Worm (Caenorhabditis elegans) whole organism, young adult: Measurements from ENCODE around the gene clec-64.

Source experiments
- B0261.1 ChIP-seq: sonication (generic microtip); optimal IDR thresholded peaks from 2 replicates; lab custom pipeline; 2016; ENCODE audit warnings: mild to moderate bottlenecking, missing genetic modification characterization, moderate library complexity, missing compliant biosample characterization
- B0336.3 ChIP-seq: fragments of 200-800 bp; sonication (Bioruptor generic); IDR thresholded peaks from 2 replicates; pipeline ENCODE4 v1.3.6; 2022; ENCODE audit warnings: missing genetic modification characterization, missing compliant biosample characterization
- C06A6.2 ChIP-seq: fragments of 200-800 bp; sonication (Bioruptor generic); conservative IDR thresholded peaks from 2 replicates; pipeline ENCODE4 v1.3.6; 2022; ENCODE audit warnings: missing genetic modification characterization, missing compliant biosample characterization
- C17E4.6 ChIP-seq: fragments of 200-800 bp; sonication (Bioruptor generic); IDR thresholded peaks from 2 replicates; pipeline ENCODE4 v1.3.6; 2022; ENCODE audit warnings: missing genetic modification reagents, missing genetic modification characterization, missing compliant biosample characterization
- F10E7.11 ChIP-seq: sonication (generic microtip); optimal IDR thresholded peaks from 2 replicates; lab custom pipeline; 2017; ENCODE audit warnings: mild to moderate bottlenecking, missing genetic modification characterization, moderate library complexity, missing compliant biosample characterization
- F37B4.10 ChIP-seq: fragments of 200-800 bp; sonication (Bioruptor generic); IDR thresholded peaks from 2 replicates; pipeline ENCODE4 v1.3.6; 2022; ENCODE audit warnings: missing genetic modification characterization, missing compliant biosample characterization
- F49E8.2 ChIP-seq: sonication (generic microtip); optimal IDR thresholded peaks from 3 replicates; lab custom pipeline; 2017; ENCODE audit warnings: missing genetic modification characterization, mild to moderate bottlenecking, missing compliant biosample characterization, antibody characterized with exemption, moderate library complexity; ENCODE audit not compliant: insufficient read depth
- F52B5.7 ChIP-seq: sonication (generic microtip); optimal IDR thresholded peaks from 2 replicates; lab custom pipeline; 2016; ENCODE audit warnings: mild to moderate bottlenecking, missing genetic modification characterization, missing compliant biosample characterization
- F57A8.1 ChIP-seq: fragments of 200-800 bp; sonication (Bioruptor generic); optimal IDR thresholded peaks from 2 replicates; lab custom pipeline; 2018; ENCODE audit warnings: mild to moderate bottlenecking, missing genetic modification characterization, moderate library complexity, missing compliant biosample characterization
- Y53F4B.3 ChIP-seq: fragments of 200-800 bp; sonication (Bioruptor generic); IDR thresholded peaks from 2 replicates; pipeline ENCODE4 v1.3.6; 2022; ENCODE audit warnings: missing genetic modification reagents, missing genetic modification characterization, missing compliant biosample characterization
- aptf-3 ChIP-seq: fragments of 200-800 bp; sonication (Bioruptor generic); IDR thresholded peaks from 2 replicates; pipeline ENCODE4 v1.3.6; 2022; ENCODE audit warnings: missing genetic modification characterization, missing compliant biosample characterization
- atf-7 ChIP-seq: sonication (generic microtip); optimal IDR thresholded peaks from 2 replicates; lab custom pipeline; 2017; ENCODE audit warnings: mild to moderate bottlenecking, missing genetic modification characterization, missing compliant biosample characterization
- attf-5 ChIP-seq: fragments of 200-800 bp; sonication (Bioruptor generic); optimal IDR thresholded peaks from 2 replicates; lab custom pipeline; 2018; ENCODE audit warnings: mild to moderate bottlenecking, missing genetic modification characterization, missing compliant biosample characterization
- attf-6 ChIP-seq: fragments of 200-800 bp; sonication (Bioruptor generic); IDR thresholded peaks from 2 replicates; pipeline ENCODE4 v1.3.6; 2022; ENCODE audit warnings: missing genetic modification reagents, missing genetic modification characterization, missing compliant biosample characterization
- bed-1 ChIP-seq: fragments of 200-800 bp; sonication (Bioruptor generic); IDR thresholded peaks from 2 replicates; pipeline ENCODE4 v1.3.6; 2022; ENCODE audit warnings: missing genetic modification reagents, missing genetic modification characterization, missing compliant biosample characterization
- ceh-79 ChIP-seq: sonication (generic microtip); optimal IDR thresholded peaks from 2 replicates; lab custom pipeline; 2017; ENCODE audit warnings: mild to moderate bottlenecking, missing genetic modification characterization, missing compliant biosample characterization
- die-1 ChIP-seq: sonication (generic microtip); optimal IDR thresholded peaks from 2 replicates; lab custom pipeline; 2016; ENCODE audit warnings: missing genotype, mild to moderate bottlenecking, missing genetic modification characterization, missing compliant biosample characterization
- dpff-1 ChIP-seq: sonication (generic microtip); optimal IDR thresholded peaks from 2 replicates; lab custom pipeline; 2017; ENCODE audit warnings: mild to moderate bottlenecking, missing genetic modification characterization, missing compliant biosample characterization
- efl-1 ChIP-seq: fragments of 150-350 bp; optimal IDR thresholded peaks from 2 replicates; lab custom pipeline; 2014; ENCODE audit warnings: missing biosample characterization, missing genetic modification reagents, missing genetic modification characterization
- egl-18 ChIP-seq: fragments of 200-800 bp; sonication (Bioruptor generic); IDR thresholded peaks from 2 replicates; pipeline ENCODE4 v1.3.6; 2022; ENCODE audit warnings: missing genetic modification reagents, missing genetic modification characterization, missing compliant biosample characterization
- egrh-3 ChIP-seq: fragments of 200-800 bp; sonication (Bioruptor generic); IDR thresholded peaks from 2 replicates; pipeline ENCODE4 v1.3.6; 2022; ENCODE audit warnings: missing genetic modification reagents, missing genetic modification characterization, missing compliant biosample characterization
- ets-4 ChIP-seq: fragments of 200-800 bp; sonication (Bioruptor generic); optimal IDR thresholded peaks from 2 replicates; lab custom pipeline; 2018; ENCODE audit warnings: mild to moderate bottlenecking, missing genetic modification characterization, missing compliant biosample characterization
- fkh-3 ChIP-seq: sonication (generic microtip); optimal IDR thresholded peaks from 2 replicates; lab custom pipeline; 2016; ENCODE audit warnings: mild to moderate bottlenecking, missing genetic modification characterization, missing compliant biosample characterization
- hlh-26 ChIP-seq: fragments of 200-800 bp; sonication (Bioruptor generic); conservative IDR thresholded peaks from 2 replicates; pipeline ENCODE4 v1.3.6; 2022; ENCODE audit warnings: missing genetic modification reagents, missing genetic modification characterization, missing compliant biosample characterization
- let-607 ChIP-seq, 2 experiments: fragments of 200-800 bp in 1 of 2; sonication (Bioruptor generic) in 1 of 2; sonication (generic microtip) in 1 of 2; optimal IDR thresholded peaks; 2 replicates each; lab custom pipeline; 2016 to 2018; ENCODE audit warnings: mild to moderate bottlenecking in 2 of 2, missing compliant biosample characterization in 2 of 2, missing genetic modification characterization in 2 of 2, moderate library complexity in 2 of 2, missing genotype in 1 of 2
- lin-26 ChIP-seq: fragments of 200-800 bp; sonication (Bioruptor generic); IDR thresholded peaks from 2 replicates; pipeline ENCODE4 v1.3.6; 2022; ENCODE audit warnings: missing genetic modification reagents, missing genetic modification characterization, missing compliant biosample characterization
- lir-1 ChIP-seq: fragments of 200-800 bp; sonication (Bioruptor generic); conservative IDR thresholded peaks from 2 replicates; pipeline ENCODE4 v1.3.6; 2022; ENCODE audit warnings: missing genetic modification reagents, missing genetic modification characterization, missing compliant biosample characterization
- madf-10 ChIP-seq: sonication (generic microtip); optimal IDR thresholded peaks from 2 replicates; lab custom pipeline; 2016; ENCODE audit warnings: mild to moderate bottlenecking, missing genetic modification characterization, missing compliant biosample characterization
- madf-6 ChIP-seq: fragments of 200-800 bp; sonication (Bioruptor generic); IDR thresholded peaks from 2 replicates; pipeline ENCODE4 v1.3.6; 2022; ENCODE audit warnings: missing genetic modification reagents, missing genetic modification characterization, missing compliant biosample characterization
- mel-28 ChIP-seq: sonication (generic microtip); optimal IDR thresholded peaks from 2 replicates; lab custom pipeline; 2016; ENCODE audit warnings: borderline replicate concordance, mild to moderate bottlenecking, missing genetic modification characterization, missing compliant biosample characterization
- mxl-1 ChIP-seq: sonication (generic microtip); optimal IDR thresholded peaks from 2 replicates; lab custom pipeline; 2016; ENCODE audit warnings: missing genetic modification characterization, missing compliant biosample characterization
- nfya-1 ChIP-seq: sonication (generic microtip); optimal IDR thresholded peaks from 2 replicates; lab custom pipeline; 2017; ENCODE audit warnings: antibody characterized with exemption, missing compliant biosample characterization, missing genetic modification characterization, borderline replicate concordance; ENCODE audit not compliant: insufficient read depth
- nfya-2 ChIP-seq: fragments of 200-800 bp; sonication (Bioruptor generic); IDR thresholded peaks from 2 replicates; pipeline ENCODE4 v1.3.6; 2022; ENCODE audit warnings: missing genetic modification reagents, missing genetic modification characterization, missing compliant biosample characterization
- nfyb-1 ChIP-seq: fragments of 200-800 bp; sonication (Bioruptor generic); IDR thresholded peaks from 2 replicates; pipeline ENCODE4 v1.3.6; 2022; ENCODE audit warnings: missing genetic modification reagents, missing genetic modification characterization, missing compliant biosample characterization
- nhr-80 ChIP-seq: sonication (generic microtip); optimal IDR thresholded peaks from 2 replicates; lab custom pipeline; 2016; ENCODE audit warnings: missing genetic modification characterization, missing compliant biosample characterization
- pbrm-1 ChIP-seq: fragments of 200-800 bp; sonication (Bioruptor generic); IDR thresholded peaks from 2 replicates; pipeline ENCODE4 v1.3.6; 2022; ENCODE audit warnings: missing genetic modification reagents, missing genetic modification characterization, missing compliant biosample characterization
- rec-8 ChIP-seq, 2 experiments: sonication (generic microtip); optimal IDR thresholded peaks; 2 replicates each; lab custom pipeline; 2016; ENCODE audit warnings: mild to moderate bottlenecking in 2 of 2, missing genetic modification characterization in 2 of 2, missing genetic modification reagents in 2 of 2, missing genotype in 2 of 2, missing biosample characterization in 1 of 2, missing compliant biosample characterization in 1 of 2, moderate library complexity in 1 of 2
- rpc-1 ChIP-seq, 2 experiments: fragments of 150-350 bp in 1 of 2; sonication (generic microtip) in 1 of 2; optimal IDR thresholded peaks; 2 replicates each; lab custom pipeline; 2014 to 2018; ENCODE audit warnings: missing biosample characterization in 1 of 2, missing genetic modification characterization in 1 of 2, missing genetic modification reagents in 1 of 2, missing genotype in 1 of 2
- sea-2 ChIP-seq: fragments of 200-800 bp; sonication (Bioruptor generic); IDR thresholded peaks from 2 replicates; pipeline ENCODE4 v1.3.6; 2022; ENCODE audit warnings: missing genetic modification characterization, missing compliant biosample characterization
- snpc-4 ChIP-seq, 5 experiments: fragments of 150-350 bp in 1 of 5; sonication (generic microtip) in 4 of 5; optimal IDR thresholded peaks; 2 replicates each; lab custom pipeline; 2014 to 2018; ENCODE audit warnings: missing genetic modification characterization in 5 of 5, missing biosample characterization in 3 of 5, antibody characterized with exemption in 2 of 5, mild to moderate bottlenecking in 2 of 5, missing compliant biosample characterization in 2 of 5, missing genotype in 2 of 5, moderate library complexity in 2 of 5, missing genetic modification reagents in 1 of 5
- somi-1 ChIP-seq: fragments of 200-800 bp; sonication (Bioruptor generic); optimal IDR thresholded peaks from 2 replicates; lab custom pipeline; 2018; ENCODE audit warnings: mild to moderate bottlenecking, missing genetic modification characterization, missing compliant biosample characterization
- unc-62 ChIP-seq: fragments of 150-350 bp; optimal IDR thresholded peaks from 2 replicates; lab custom pipeline; 2014; ENCODE audit warnings: missing biosample characterization, missing genetic modification reagents, missing genetic modification characterization
- zim-3 ChIP-seq: sonication (generic microtip); optimal IDR thresholded peaks from 2 replicates; lab custom pipeline; 2017; ENCODE audit warnings: mild to moderate bottlenecking, missing genetic modification characterization, moderate library complexity, missing compliant biosample characterization
- ztf-25 ChIP-seq: fragments of 200-800 bp; sonication (Bioruptor generic); IDR thresholded peaks from 2 replicates; pipeline ENCODE4 v1.3.6; 2022; ENCODE audit warnings: missing genetic modification reagents, missing genetic modification characterization, missing compliant biosample characterization
- ztf-26 ChIP-seq: sonication (generic microtip); optimal IDR thresholded peaks from 2 replicates; lab custom pipeline; 2017; ENCODE audit warnings: missing genetic modification characterization, missing compliant biosample characterization
- ztf-3 ChIP-seq: fragments of 200-800 bp; sonication (Bioruptor generic); optimal IDR thresholded peaks from 2 replicates; lab custom pipeline; 2018; ENCODE audit warnings: mild to moderate bottlenecking, missing genetic modification characterization, missing compliant biosample characterization

The clec-64 gene

ce11 chrII:12944587-12945126, 46.6 kb downstream of the clec-64 start (continued):
- TF ChIP-seq F37B4.10 (peak; percentile 90; the same call in 1 of the 2 replicates), ztf-3 (peak; percentile 83), ets-4 (GFP tag; lab: Kevin White, UChicago) (peak; percentile 97), hlh-26 (GFP tag; lab: Robert Waterston, UW) (0 out of 2 replicates have a peak, but pooled peaks have one; percentile 72), zim-3 (tag; lab: Kevin White, UChicago) (peak; percentile 87), sea-2 (GFP tag; lab: Robert Waterston, UW) (peak; percentile 84; the same call in 1 of the 2 replicates), nfya-1 (no peak), ceh-79 (tag; lab: Kevin White, UChicago) (peak; percentile 84), egrh-3 (GFP tag; lab: Robert Waterston, UW) (peak; percentile 98), pbrm-1 (GFP tag; lab: Robert Waterston, UW) (peak; percentile 99), aptf-3 (0 out of 2 replicates have a peak, but pooled peaks have one; percentile 39), Y53F4B.3 (GFP tag; lab: Robert Waterston, UW) (peak; percentile 80), nfya-2 (no peak), F49E8.2 (tag; lab: Kevin White, UChicago) (peak; percentile 96), die-1 (peak; percentile 92), egl-18 (GFP tag; lab: Robert Waterston, UW) (peak; percentile 70; the same call in 1 of the 2 replicates), F10E7.11 (tag; lab: Kevin White, UChicago) (peak; percentile 98), F57A8.1 (GFP tag; lab: Kevin White, UChicago) (peak; percentile 68), attf-6 (GFP tag; lab: Robert Waterston, UW) (peak; percentile 99), attf-5 (GFP tag; lab: Kevin White, UChicago) (peak; percentile 84), lir-1 (peak; percentile 81), nhr-80 (tag; lab: Kevin White, UChicago) (peak; percentile 66), dpff-1 (peak; percentile 95), B0261.1 (tag; lab: Kevin White, UChicago) (peak; percentile 52), somi-1 (peak; percentile 93), let-607 (tag; optimal IDR thresholded peaks at IDR 0.05; lab: Kevin White, UChicago) (peak; percentile 81 to 90), madf-10 (tag; lab: Kevin White, UChicago) (peak; percentile 91), B0336.3 (peak; percentile 100), mel-28 (tag; lab: Kevin White, UChicago) (peak; percentile 92), ztf-26 (tag; lab: Kevin White, UChicago) (peak; percentile 96), rpc-1 (optimal IDR thresholded peaks at IDR 0.05; lab: Kevin White, UChicago) (peak; percentile 38), rpc-1 (tag; optimal IDR thresholded peaks at IDR 0.05; lab: Kevin White, UChicago) (peak; percentile 18), snpc-4 (GFP tag; optimal IDR thresholded peaks at IDR 0.05; lab: Kevin White, UChicago) (peak; percentile 98), snpc-4 (tag; optimal IDR thresholded peaks at IDR 0.05; lab: Kevin White, UChicago) (peak; percentile 99 to 100 (median 99)), atf-7 (tag; lab: Kevin White, UChicago) (peak; percentile 93), lin-26 (GFP tag; lab: Robert Waterston, UW) (peak; percentile 96), fkh-3 (tag; lab: Kevin White, UChicago) (peak; percentile 92), F52B5.7 (tag; lab: Kevin White, UChicago) (peak; percentile 99), madf-6 (peak; percentile 93), bed-1 (GFP tag; lab: Robert Waterston, UW) (0 out of 2 replicates have a peak, but pooled peaks have one; percentile 45), mxl-1 (tag; lab: Kevin White, UChicago) (peak; percentile 90), rec-8 (tag; optimal IDR thresholded peaks at IDR 0.05; lab: Kevin White, UChicago) (peak; percentile 82 to 98), C06A6.2 (GFP tag; lab: Robert Waterston, UW) (peak; percentile 88), C17E4.6 (GFP tag; lab: Robert Waterston, UW) (peak; percentile 85), efl-1 (peak; percentile 28), nfyb-1 (GFP tag; lab: Robert Waterston, UW) (peak; percentile 97), ztf-25 (peak; percentile 91), unc-62 (peak; percentile 5)
